Worm (Caenorhabditis elegans): ENCODE results near the gene pmp-2.

The pmp-2 gene

ce11 chrII:6834582-6835058 lies 53.0 kb downstream of the pmp-2 start, which contains the start of gene egl-27:
egl-27 (plus strand) TSS chrII:6835008.
- TF ChIP-seq lin-14 (GFP tag; optimal IDR thresholded peaks at IDR 0.05) = peak; percentile 19
- no peak for TF ChIP-seq ztf-4 (tag; optimal IDR thresholded peaks at IDR 0.05)
